Worm (Caenorhabditis elegans) whole organism, L2 larva: ENCODE measurements around the gene Y27F2A.8.

ENCODE experiments used
- Y55F3AM.14 ChIP-seq: fragments of 200-800 bp; sonication (Bioruptor generic); optimal IDR thresholded peaks from 2 replicates; lab custom pipeline; 2018; ENCODE audit warnings: mild to moderate bottlenecking, missing genetic modification characterization, missing compliant biosample characterization
- aly-2 ChIP-seq: fragments of 150-350 bp; optimal IDR thresholded peaks from 2 replicates; lab custom pipeline; 2014; ENCODE audit warnings: missing biosample characterization, missing genetic modification characterization
- ama-1 ChIP-seq: fragments of 150-350 bp; optimal IDR thresholded peaks from 2 replicates; lab custom pipeline; 2018; ENCODE audit warnings: inconsistent platforms
- fos-1 ChIP-seq: fragments of 150-350 bp; optimal IDR thresholded peaks from 2 replicates; lab custom pipeline; 2014; ENCODE audit warnings: missing biosample characterization, missing genetic modification characterization
- lin-11 ChIP-seq: fragments of 150-350 bp; sonication (generic microtip); optimal IDR thresholded peaks from 2 replicates; lab custom pipeline; 2014; ENCODE audit warnings: missing biosample characterization, missing genetic modification characterization, inconsistent platforms, mixed read lengths
- nhr-6 ChIP-seq: fragments of 150-350 bp; optimal IDR thresholded peaks from 2 replicates; lab custom pipeline; 2014; ENCODE audit warnings: missing biosample characterization, missing genetic modification characterization
- snpc-4 ChIP-seq: fragments of 150-350 bp; optimal IDR thresholded peaks from 2 replicates; lab custom pipeline; 2014; ENCODE audit warnings: missing biosample characterization, missing genetic modification characterization
- unc-39 ChIP-seq: fragments of 150-350 bp; optimal IDR thresholded peaks from 2 replicates; lab custom pipeline; 2014; ENCODE audit warnings: missing biosample characterization, missing genetic modification characterization

DNA sequence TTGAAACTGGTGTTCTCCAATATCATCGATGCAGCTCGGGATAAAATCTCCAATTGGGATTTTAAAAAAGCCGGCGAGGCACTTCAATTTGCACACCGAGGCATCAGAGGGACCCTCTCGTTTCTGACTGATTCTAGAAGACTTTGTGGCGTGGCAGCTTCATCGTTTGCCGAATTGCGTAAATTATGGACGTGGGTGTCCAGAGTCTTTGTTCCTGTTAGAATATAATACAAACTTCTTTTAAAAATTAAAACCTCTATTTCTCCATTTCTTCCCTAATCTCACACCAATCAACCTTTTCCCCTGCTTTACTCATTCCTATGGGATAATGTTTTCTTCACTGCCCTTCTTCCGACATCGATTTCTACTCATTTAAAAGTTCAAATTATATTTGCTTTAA, 26.8 kb downstream of the Y27F2A.8 start, which contains the start of gene ZC239.5:
- no peak for TF ChIP-seq snpc-4
- no peak for TF ChIP-seq lin-11 (tag; lab: Kevin White, UChicago)
- TF ChIP-seq nhr-6 (tag; lab: Kevin White, UChicago) = no peak
- TF ChIP-seq Y55F3AM.14 (GFP tag; lab: Kevin White, UChicago) = no peak
- TF ChIP-seq aly-2 (tag; lab: Kevin White, UChicago) = no peak
- no peak for TF ChIP-seq unc-39 (tag; lab: Kevin White, UChicago)
- TF ChIP-seq ama-1 (lab: Kevin White, UChicago) = no peak
- TF ChIP-seq fos-1 (tag; lab: Kevin White, UChicago) = no peak
